Worm (Caenorhabditis elegans) whole organism, L1 larva: Measurements from ENCODE around the gene Y34B4A.4.

Source experiments
- F16B12.6 ChIP-seq: fragments of 150-350 bp; optimal IDR thresholded peaks from 2 replicates; lab custom pipeline; 2014; ENCODE audit warnings: missing biosample characterization, missing genetic modification characterization
- ama-1 ChIP-seq: fragments of 150-350 bp; optimal IDR thresholded peaks from 2 replicates; lab custom pipeline; 2014
- blmp-1 ChIP-seq: fragments of 150-350 bp; optimal IDR thresholded peaks from 2 replicates; lab custom pipeline; 2014; ENCODE audit warnings: missing biosample characterization, missing genetic modification characterization
- ceh-8 ChIP-seq: fragments of 200-800 bp; sonication (Bioruptor generic); optimal IDR thresholded peaks from 2 replicates; lab custom pipeline; 2018; ENCODE audit warnings: mild to moderate bottlenecking, missing genetic modification characterization, moderate library complexity, missing compliant biosample characterization
- dsc-1 ChIP-seq: sonication (generic microtip); optimal IDR thresholded peaks from 2 replicates; lab custom pipeline; 2016; ENCODE audit warnings: mild to moderate bottlenecking, missing genetic modification characterization, missing compliant biosample characterization
- efl-3 ChIP-seq: fragments of 200-800 bp; sonication (Bioruptor generic); optimal IDR thresholded peaks from 2 replicates; lab custom pipeline; 2018; ENCODE audit warnings: mild to moderate bottlenecking, missing genetic modification characterization, missing compliant biosample characterization
- elt-2 ChIP-seq: sonication (generic microtip); optimal IDR thresholded peaks from 2 replicates; lab custom pipeline; 2016; ENCODE audit warnings: missing genetic modification characterization, mild to moderate bottlenecking, inconsistent platforms, missing compliant biosample characterization, missing genetic modification reagents
- elt-3 ChIP-seq, 6 experiments: fragments of 150-350 bp in 1 of 6; sonication (generic microtip); optimal IDR thresholded peaks; 2 replicates each; lab custom pipeline; 2017 to 2018; ENCODE audit warnings: missing biosample characterization in 6 of 6, missing genetic modification characterization in 6 of 6, inconsistent platforms in 1 of 6
- fkh-10 ChIP-seq: sonication (generic microtip); optimal IDR thresholded peaks from 2 replicates; lab custom pipeline; 2017; ENCODE audit warnings: missing biosample characterization, missing genetic modification reagents, missing genetic modification characterization
- fkh-4 ChIP-seq: sonication (generic microtip); optimal IDR thresholded peaks from 2 replicates; lab custom pipeline; 2016; ENCODE audit warnings: missing compliant biosample characterization, missing genetic modification characterization, borderline replicate concordance
- hlh-4 ChIP-seq: sonication (generic microtip); optimal IDR thresholded peaks from 2 replicates; lab custom pipeline; 2016; ENCODE audit warnings: mild to moderate bottlenecking, missing genetic modification characterization, missing compliant biosample characterization
- hpl-2 ChIP-seq: fragments of 150-350 bp; optimal IDR thresholded peaks from 2 replicates; lab custom pipeline; 2014; ENCODE audit warnings: missing biosample characterization, missing genetic modification reagents, missing genetic modification characterization
- lin-14 ChIP-seq: fragments of 200-800 bp; sonication (Bioruptor generic); optimal IDR thresholded peaks from 2 replicates; lab custom pipeline; 2018; ENCODE audit warnings: mild to moderate bottlenecking, missing genetic modification characterization, moderate library complexity, missing compliant biosample characterization
- lin-15B ChIP-seq: fragments of 150-350 bp; sonication (generic microtip); optimal IDR thresholded peaks from 3 replicates; lab custom pipeline; 2014; ENCODE audit warnings: missing biosample characterization, missing genetic modification characterization
- lin-35 ChIP-seq, 2 experiments: fragments of 150-350 bp; optimal IDR thresholded peaks; 2 replicates each; lab custom pipeline; 2014; ENCODE audit warnings: missing biosample characterization in 2 of 2, missing genetic modification characterization in 2 of 2, missing genetic modification reagents in 2 of 2
- lin-39 ChIP-seq: fragments of 150-350 bp; optimal IDR thresholded peaks from 2 replicates; lab custom pipeline; 2014; ENCODE audit warnings: missing biosample characterization, missing genetic modification reagents, missing genetic modification characterization
- lsy-2 ChIP-seq, 2 experiments: fragments of 150-350 bp; optimal IDR thresholded peaks; 2 replicates each; lab custom pipeline; 2014; ENCODE audit warnings: missing biosample characterization in 2 of 2, missing genetic modification characterization in 2 of 2
- mef-2 ChIP-seq: fragments of 150-350 bp; optimal IDR thresholded peaks from 2 replicates; lab custom pipeline; 2014; ENCODE audit warnings: missing biosample characterization, missing genetic modification characterization
- mep-1 ChIP-seq: fragments of 150-350 bp; optimal IDR thresholded peaks from 2 replicates; lab custom pipeline; 2014; ENCODE audit warnings: missing biosample characterization, missing genetic modification characterization
- nhr-12 ChIP-seq: sonication (generic microtip); optimal IDR thresholded peaks from 2 replicates; lab custom pipeline; 2017; ENCODE audit warnings: missing biosample characterization, missing genetic modification characterization
- nhr-19 ChIP-seq: fragments of 200-800 bp; sonication (Bioruptor generic); conservative IDR thresholded peaks from 2 replicates; pipeline ENCODE4 v1.3.6; 2022; ENCODE audit warnings: missing genetic modification characterization, missing compliant biosample characterization
- nhr-20 ChIP-seq: sonication (generic microtip); optimal IDR thresholded peaks from 2 replicates; lab custom pipeline; 2016; ENCODE audit warnings: mild to moderate bottlenecking, missing genetic modification characterization, missing compliant biosample characterization
- nhr-85 ChIP-seq: sonication (generic microtip); peaks from one replicate; lab custom pipeline; 2016; ENCODE audit warnings: missing genetic modification characterization, inconsistent platforms, missing compliant biosample characterization
- pag-3 ChIP-seq: sonication (generic microtip); optimal IDR thresholded peaks from 2 replicates; lab custom pipeline; 2017; ENCODE audit warnings: missing genetic modification characterization, mild to moderate bottlenecking, missing compliant biosample characterization, antibody characterized with exemption, borderline replicate concordance; ENCODE audit not compliant: insufficient read depth
- pqm-1 ChIP-seq: sonication (generic microtip); optimal IDR thresholded peaks from 3 replicates; lab custom pipeline; 2017; ENCODE audit warnings: missing biosample characterization, missing genetic modification characterization
- rnt-1 ChIP-seq: sonication (generic microtip); optimal IDR thresholded peaks from 2 replicates; lab custom pipeline; 2016; ENCODE audit warnings: mild to moderate bottlenecking, missing genetic modification characterization, moderate library complexity, missing compliant biosample characterization
- skn-1 ChIP-seq: fragments of 150-350 bp; optimal IDR thresholded peaks from 2 replicates; lab custom pipeline; 2014; ENCODE audit warnings: missing biosample characterization, missing genetic modification characterization
- snpc-4 ChIP-seq: fragments of 150-350 bp; optimal IDR thresholded peaks from 2 replicates; lab custom pipeline; 2014; ENCODE audit warnings: missing biosample characterization, missing genetic modification characterization
- sox-4 ChIP-seq: sonication (generic microtip); optimal IDR thresholded peaks from 2 replicates; lab custom pipeline; 2016; ENCODE audit warnings: missing genetic modification characterization, missing compliant biosample characterization
- swsn-7 ChIP-seq: sonication (generic microtip); optimal IDR thresholded peaks from 2 replicates; lab custom pipeline; 2016; ENCODE audit warnings: missing genetic modification characterization, missing compliant biosample characterization
- tlp-1 ChIP-seq: fragments of 150-350 bp; optimal IDR thresholded peaks from 2 replicates; lab custom pipeline; 2014; ENCODE audit warnings: missing biosample characterization, missing genetic modification characterization
- unc-130 ChIP-seq: fragments of 150-350 bp; optimal IDR thresholded peaks from 2 replicates; lab custom pipeline; 2017; ENCODE audit warnings: missing biosample characterization, missing genetic modification characterization, inconsistent platforms
- unc-86 ChIP-seq: sonication (generic microtip); optimal IDR thresholded peaks from 2 replicates; lab custom pipeline; 2016; ENCODE audit warnings: missing genetic modification characterization, missing compliant biosample characterization
- vab-15 ChIP-seq: sonication (generic microtip); optimal IDR thresholded peaks from 2 replicates; lab custom pipeline; 2017; ENCODE audit warnings: missing genotype, mild to moderate bottlenecking, missing genetic modification characterization, missing compliant biosample characterization
- zag-1 ChIP-seq: fragments of 150-350 bp; optimal IDR thresholded peaks from 2 replicates; lab custom pipeline; 2014; ENCODE audit warnings: missing biosample characterization, missing genetic modification characterization
- zip-4 ChIP-seq: fragments of 200-800 bp; sonication (Bioruptor generic); optimal IDR thresholded peaks from 2 replicates; lab custom pipeline; 2018; ENCODE audit warnings: mild to moderate bottlenecking, missing genetic modification characterization, moderate library complexity, missing compliant biosample characterization

Gene Y34B4A.4

ce11 chrX:5262033-5262432 is 2.1 kb upstream of the Y34B4A.4 start:
- TF ChIP-seq mep-1 (tag; lab: Kevin White, UChicago), result no peak
- no peak for TF ChIP-seq ama-1
- peak; percentile 6 for TF ChIP-seq tlp-1 (tag; lab: Kevin White, UChicago)
- no peak for TF ChIP-seq nhr-85 (tag; lab: Kevin White, UChicago)
- TF ChIP-seq lin-15B, result no peak
- TF ChIP-seq lin-14 (GFP tag; lab: Kevin White, UChicago), result no peak
- TF ChIP-seq nhr-20 (tag; lab: Kevin White, UChicago), result no peak
- TF ChIP-seq efl-3 (GFP tag; lab: Kevin White, UChicago), result no peak
- peak; percentile 31 for TF ChIP-seq elt-2 (tag; lab: Kevin White, UChicago)
- no peak for TF ChIP-seq unc-130 (tag; lab: Kevin White, UChicago)
- no peak for TF ChIP-seq skn-1

ce11 chrX:5263585-5263984 is 541 bp upstream of the Y34B4A.4 start:
- TF ChIP-seq F16B12.6 (tag; lab: Kevin White, UChicago), result no peak
- TF ChIP-seq dsc-1 (tag; lab: Kevin White, UChicago), result peak; percentile 9

- no peak for TF ChIP-seq elt-3 (tag; optimal IDR thresholded peaks at IDR 0.05; lab: Kevin White, UChicago)
- no peak for TF ChIP-seq hlh-4 (tag; lab: Kevin White, UChicago)
- no peak for TF ChIP-seq F16B12.6 (tag; lab: Kevin White, UChicago)
- no peak for TF ChIP-seq elt-2 (tag; lab: Kevin White, UChicago)
- TF ChIP-seq lin-39 (tag; lab: Kevin White, UChicago), result no peak
- TF ChIP-seq fkh-10 (GFP tag; lab: Kevin White, UChicago), result no peak
- no peak for TF ChIP-seq vab-15 (tag; lab: Kevin White, UChicago)
- TF ChIP-seq sox-4 (tag; lab: Kevin White, UChicago), result no peak
- no peak for TF ChIP-seq unc-86
- TF ChIP-seq hpl-2 (GFP tag; lab: Kevin White, UChicago), result no peak
- no peak for TF ChIP-seq nhr-19
- no peak for TF ChIP-seq rnt-1 (tag; lab: Kevin White, UChicago)
- TF ChIP-seq lsy-2 (tag; optimal IDR thresholded peaks at IDR 0.05; lab: Kevin White, UChicago), result no peak
- no peak for TF ChIP-seq blmp-1 (tag; lab: Kevin White, UChicago)
- TF ChIP-seq snpc-4 (tag; lab: Kevin White, UChicago), result no peak
- no peak for TF ChIP-seq nhr-12 (tag; lab: Kevin White, UChicago)
- TF ChIP-seq fkh-4, result no peak
- TF ChIP-seq, all 84 proteins: peak for 0
Measured at ce11 chrX:5265356-5265755, 1.2 kb downstream of the Y34B4A.4 start.

ce11 chrX:5268062-5268461 is 3.9 kb downstream of the Y34B4A.4 start:
- peak in 1 of 6 experiments; percentile 2 for TF ChIP-seq elt-3 (tag; optimal IDR thresholded peaks at IDR 0.05; lab: Kevin White, UChicago)
- TF ChIP-seq swsn-7 (tag; lab: Kevin White, UChicago), result no peak
- no peak for TF ChIP-seq mef-2 (tag; lab: Kevin White, UChicago)
- TF ChIP-seq ceh-8 (GFP tag; lab: Kevin White, UChicago), result no peak
- TF ChIP-seq pqm-1, result no peak
- no peak for TF ChIP-seq lin-35 (GFP tag; optimal IDR thresholded peaks at IDR 0.05; lab: Kevin White, UChicago)

DNA sequence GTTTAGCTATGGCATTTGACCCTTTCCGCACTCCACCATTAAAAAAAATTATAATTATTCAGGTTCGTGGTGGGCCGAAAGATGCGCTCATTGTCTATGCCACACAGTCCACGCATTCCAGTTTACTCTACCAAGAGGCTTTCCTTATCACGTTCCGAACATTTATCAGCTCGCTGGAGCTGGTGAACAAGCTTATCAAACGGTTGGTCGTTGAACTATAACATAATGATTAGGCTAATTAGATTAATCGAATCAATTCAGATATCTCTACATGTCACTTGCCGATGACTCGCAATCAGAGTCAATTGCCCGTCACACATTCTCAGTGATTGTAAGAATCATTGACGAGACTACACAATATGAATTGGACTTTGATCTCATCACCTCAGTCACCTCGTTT is 5.2 kb downstream of the Y34B4A.4 start:
- TF ChIP-seq vab-15 (tag; lab: Kevin White, UChicago), result no peak
- TF ChIP-seq zip-4 (GFP tag; lab: Kevin White, UChicago), result no peak
- TF ChIP-seq pag-3, result no peak
- TF ChIP-seq zag-1 (tag; lab: Kevin White, UChicago), result no peak
- peak; percentile 37 for TF ChIP-seq elt-2 (tag; lab: Kevin White, UChicago)
